Worm (Caenorhabditis elegans) whole organism, young adult: ENCODE data around the gene D2021.4.

Experiments used
- hmg-1.2 ChIP-seq: fragments of 200-800 bp; sonication (Bioruptor generic); IDR thresholded peaks from 2 replicates; pipeline ENCODE4 v1.3.6; 2022; ENCODE audit warnings: missing genetic modification reagents, missing genetic modification characterization, missing compliant biosample characterization
- lag-1 ChIP-seq: fragments of 200-800 bp; sonication (Bioruptor generic); IDR thresholded peaks from 2 replicates; pipeline ENCODE4 v1.3.6; 2022; ENCODE audit warnings: missing genetic modification reagents, missing genetic modification characterization, missing compliant biosample characterization
- mes-4 ChIP-seq: sonication (generic microtip); optimal IDR thresholded peaks from 2 replicates; lab custom pipeline; 2016; ENCODE audit warnings: missing genotype, missing genetic modification characterization, missing compliant biosample characterization
- nfya-2 ChIP-seq: fragments of 200-800 bp; sonication (Bioruptor generic); IDR thresholded peaks from 2 replicates; pipeline ENCODE4 v1.3.6; 2022; ENCODE audit warnings: missing genetic modification reagents, missing genetic modification characterization, missing compliant biosample characterization
- nhr-179 ChIP-seq: sonication (generic microtip); optimal IDR thresholded peaks from 2 replicates; lab custom pipeline; 2016; ENCODE audit warnings: mild to moderate bottlenecking, missing genetic modification characterization, missing compliant biosample characterization
- unc-130 ChIP-seq: sonication (generic microtip); optimal IDR thresholded peaks from 2 replicates; lab custom pipeline; 2016; ENCODE audit warnings: missing genetic modification reagents, missing genetic modification characterization, missing compliant biosample characterization

DNA sequence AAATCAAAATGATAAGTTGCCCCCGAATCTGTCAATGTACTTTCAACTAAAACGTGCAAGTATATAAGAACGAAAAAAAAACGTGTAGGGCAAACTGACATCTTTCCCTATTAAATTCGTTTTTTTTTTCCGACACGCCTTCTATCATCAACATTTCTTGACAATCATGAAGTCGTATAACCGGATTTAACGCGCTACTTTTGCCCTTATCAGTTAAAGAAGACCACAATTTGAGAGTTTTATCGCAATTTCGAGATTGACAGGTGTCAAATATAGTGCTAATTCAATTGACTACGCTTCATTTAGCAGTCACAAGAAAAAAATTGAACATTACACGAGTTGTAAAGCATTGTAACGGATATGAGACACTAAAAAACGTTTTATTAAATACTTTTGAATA lies 18.3 kb upstream of the D2021.4 start:
- TF ChIP-seq unc-130 (GFP tag; lab: Kevin White, UChicago), result no peak
- TF ChIP-seq nhr-179 (tag; lab: Kevin White, UChicago), result no peak
- no peak for TF ChIP-seq mes-4 (tag; lab: Kevin White, UChicago)
- no peak for TF ChIP-seq nfya-2 (GFP tag; lab: Robert Waterston, UW)
- TF ChIP-seq lag-1 (GFP tag; lab: Robert Waterston, UW), result no peak
- no peak for TF ChIP-seq hmg-1.2 (GFP tag; lab: Robert Waterston, UW)
